Fruit fly (Drosophila melanogaster): Measurements from ENCODE around the gene PIG-B.

PIG-B gene

DNA sequence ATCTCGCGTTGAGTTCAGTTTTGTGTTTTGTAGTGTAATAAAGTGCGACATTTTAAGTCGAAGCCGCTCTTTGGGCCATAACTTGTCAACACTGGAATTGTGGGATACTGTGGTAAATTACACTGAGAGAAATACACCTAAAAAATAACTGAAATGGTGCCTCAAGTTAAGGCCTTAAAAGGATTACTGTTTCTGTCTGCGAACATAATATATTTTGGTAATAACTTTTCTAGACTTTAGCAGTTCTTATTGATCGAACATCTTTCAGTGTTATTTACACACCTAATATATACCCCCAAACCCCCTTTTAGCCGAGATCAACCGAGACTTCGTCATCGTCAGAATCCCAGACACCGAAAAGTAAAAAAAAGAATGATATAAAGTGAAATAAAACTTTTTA lies 40.8 kb downstream of the PIG-B start:
- TF ChIP-seq CG8319 (GFP tag; optimal IDR thresholded peaks at IDR 0.05) (peak; percentile 39), fd85E (GFP tag; optimal IDR thresholded peaks at IDR 0.05) (no peak), Eip78C (GFP tag) (peak; percentile 81), CG3032 (tag; optimal IDR thresholded peaks at IDR 0.05) (peak; percentile 56), Eip75B (GFP tag; optimal IDR thresholded peaks at IDR 0.05) (peak; percentile 45), CG6163 (GFP tag; IDR thresholded peaks at IDR 0.05) (peak; percentile 59; the same call in 2 of the 3 replicates), fkh (GFP tag; optimal IDR thresholded peaks at IDR 0.05) (no peak), spab (GFP tag; optimal IDR thresholded peaks at IDR 0.05) (peak; percentile 45), svp (GFP tag) (no peak), lz (GFP tag; optimal IDR thresholded peaks at IDR 0.05) (peak; percentile 46), Hr39 (GFP tag; optimal IDR thresholded peaks at IDR 0.05) (peak; percentile 50), net (GFP tag; optimal IDR thresholded peaks at IDR 0.05) (no peak), CG7368 (GFP tag; optimal IDR thresholded peaks at IDR 0.05) (no peak), acj6 (GFP tag; optimal IDR thresholded peaks at IDR 0.05) (peak; percentile 31), CG11294 (GFP tag; IDR thresholded peaks at IDR 0.05) (no peak), Smox (GFP tag; optimal IDR thresholded peaks at IDR 0.05) (peak; percentile 1), CG34406 (GFP tag; optimal IDR thresholded peaks at IDR 0.05) (peak; percentile 51), cyc (GFP tag; optimal IDR thresholded peaks at IDR 0.05) (peak; percentile 44), CG4318 (GFP tag; optimal IDR thresholded peaks at IDR 0.05) (no peak), CG31627 (GFP tag; optimal IDR thresholded peaks at IDR 0.05) (peak; percentile 35), CG6854 (GFP tag; optimal IDR thresholded peaks at IDR 0.05) (no peak), dsx (GFP tag; optimal IDR thresholded peaks at IDR 0.05; ENCODE audit: poor library complexity, severe bottlenecking) (peak; percentile 43), salr (GFP tag; optimal IDR thresholded peaks at IDR 0.05) (peak in 1 of 2 experiments; percentile 44), CG11762 (GFP tag; optimal IDR thresholded peaks at IDR 0.05; ENCODE audit: insufficient read depth) (no peak), Ets96B (tag; optimal IDR thresholded peaks at IDR 0.05) (peak; percentile 58), eg (GFP tag; IDR thresholded peaks at IDR 0.05) (no peak), CG6792 (GFP tag; optimal IDR thresholded peaks at IDR 0.05) (peak; percentile 47), Met (GFP tag; optimal IDR thresholded peaks at IDR 0.05) (peak; percentile 16), CG9139 (GFP tag; optimal IDR thresholded peaks at IDR 0.05) (no peak), dac (GFP tag; optimal IDR thresholded peaks at IDR 0.05) (no peak), CG6276 (GFP tag; optimal IDR thresholded peaks at IDR 0.05) (no peak), CG3919 (GFP tag; optimal IDR thresholded peaks at IDR 0.05) (peak; percentile 52), ss (GFP tag; optimal IDR thresholded peaks at IDR 0.05) (peak in 1 of 2 experiments; percentile 41), fd59A (GFP tag; optimal IDR thresholded peaks at IDR 0.05) (peak; percentile 54), Eip93F (GFP tag; optimal IDR thresholded peaks at IDR 0.05) (no peak), Gug (GFP tag; IDR thresholded peaks at IDR 0.05) (no peak), Blimp-1 (GFP tag; optimal IDR thresholded peaks at IDR 0.05) (no peak), CG6808 (GFP tag; optimal IDR thresholded peaks at IDR 0.05) (peak; percentile 7), CG11902 (GFP tag; optimal IDR thresholded peaks at IDR 0.05) (peak; percentile 40), CG8632 (GFP tag; optimal IDR thresholded peaks at IDR 0.05) (peak; percentile 17), vri (GFP tag; optimal IDR thresholded peaks at IDR 0.05) (no peak), CG15336 (GFP tag; IDR thresholded peaks at IDR 0.05) (no peak), CG32006 (GFP tag; optimal IDR thresholded peaks at IDR 0.05) (peak; percentile 32), Lpt (GFP tag; optimal IDR thresholded peaks at IDR 0.05) (no peak), Ets21C (GFP tag; optimal IDR thresholded peaks at IDR 0.05) (peak; percentile 22), OdsH (GFP tag; optimal IDR thresholded peaks at IDR 0.05) (peak; percentile 48), achi (GFP tag; optimal IDR thresholded peaks at IDR 0.05) (peak; percentile 31), CG16779 (tag; optimal IDR thresholded peaks at IDR 0.05) (no peak), CG10631 (GFP tag; optimal IDR thresholded peaks at IDR 0.05) (peak; percentile 44), topi (GFP tag; optimal IDR thresholded peaks at IDR 0.05) (peak; percentile 50), CG8119 (GFP tag; IDR thresholded peaks at IDR 0.05) (no peak), pdm3 (GFP tag; optimal IDR thresholded peaks at IDR 0.05) (peak; percentile 44)
